Fruit fly (Drosophila melanogaster) whole organism, embryonic: ENCODE results near the gene CG43731.

ENCODE experiments used
- Blimp-1 ChIP-seq: fragments of 200-800 bp; sonication (Bioruptor generic); optimal IDR thresholded peaks from 3 replicates; lab custom pipeline; 2018; ENCODE audit warnings: missing biosample characterization, missing genetic modification characterization, mild to moderate bottlenecking, moderate library complexity, missing genetic modification reagents
- CG10274 ChIP-seq: fragments of 200-800 bp; sonication (Bioruptor generic); optimal IDR thresholded peaks from 3 replicates; lab custom pipeline; 2017; ENCODE audit warnings: missing biosample characterization, mild to moderate bottlenecking, missing genetic modification characterization
- CG10979 ChIP-seq: fragments of 200-800 bp; sonication (Bioruptor generic); optimal IDR thresholded peaks from 2 replicates; lab custom pipeline; 2018; ENCODE audit warnings: missing biosample characterization, mild to moderate bottlenecking, missing genetic modification characterization, moderate library complexity
- CG11247 ChIP-seq: fragments of 200-800 bp; sonication (Bioruptor generic); IDR thresholded peaks from 2 replicates; pipeline ENCODE4 v1.3.6; 2022; ENCODE audit warnings: missing biosample characterization, missing genetic modification characterization
- CG1233 ChIP-seq: fragments of 200-800 bp; sonication (Bioruptor generic); optimal IDR thresholded peaks from 4 replicates; lab custom pipeline; 2018; ENCODE audit warnings: missing biosample characterization, mild to moderate bottlenecking, missing genetic modification characterization
- CG13775 ChIP-seq: fragments of 200-800 bp; sonication (Bioruptor generic); optimal IDR thresholded peaks from 3 replicates; lab custom pipeline; 2017; ENCODE audit warnings: missing biosample characterization, mild to moderate bottlenecking, missing genetic modification characterization
- CG14014 ChIP-seq: fragments of 200-800 bp; sonication (Bioruptor generic); IDR thresholded peaks from 2 replicates; pipeline ENCODE4 v1.3.6; 2022; ENCODE audit warnings: missing biosample characterization, missing genetic modification characterization
- CG14441 ChIP-seq: fragments of 200-800 bp; sonication (Bioruptor generic); IDR thresholded peaks from 2 replicates; pipeline ENCODE4 v1.3.6; 2022; ENCODE audit warnings: missing biosample characterization, missing genetic modification characterization
- CG15073 ChIP-seq: fragments of 200-800 bp; sonication (Bioruptor generic); optimal IDR thresholded peaks from 2 replicates; lab custom pipeline; 2016; ENCODE audit warnings: missing biosample characterization, missing genetic modification characterization
- CG15269 ChIP-seq: fragments of 200-800 bp; sonication (Bioruptor generic); optimal IDR thresholded peaks from 2 replicates; lab custom pipeline; 2018; ENCODE audit warnings: missing biosample characterization, mild to moderate bottlenecking, missing genetic modification characterization, moderate library complexity
- CG17361 ChIP-seq: fragments of 200-800 bp; sonication (Bioruptor generic); IDR thresholded peaks from 3 replicates; pipeline ENCODE4 v1.3.6; 2022; ENCODE audit warnings: missing biosample characterization, missing genetic modification characterization
- CG18262 ChIP-seq: fragments of 200-800 bp; optimal IDR thresholded peaks from 3 replicates; lab custom pipeline; 2019; ENCODE audit warnings: missing biosample characterization, mild to moderate bottlenecking, missing genetic modification characterization, moderate library complexity
- CG2120 ChIP-seq: fragments of 200-800 bp; sonication (Bioruptor generic); optimal IDR thresholded peaks from 3 replicates; lab custom pipeline; 2016; ENCODE audit warnings: missing biosample characterization, missing genetic modification characterization
- CG2875 ChIP-seq: fragments of 200-800 bp; sonication (Bioruptor generic); optimal IDR thresholded peaks from 2 replicates; lab custom pipeline; 2017; ENCODE audit warnings: missing biosample characterization, mild to moderate bottlenecking, missing genetic modification characterization, missing genetic modification reagents
- CG31441 ChIP-seq: fragments of 200-800 bp; sonication (Bioruptor generic); IDR thresholded peaks from 2 replicates; pipeline ENCODE4 v1.3.6; 2022; ENCODE audit warnings: missing biosample characterization, missing genetic modification characterization
- CG32532 ChIP-seq: fragments of 200-800 bp; sonication (Bioruptor generic); IDR thresholded peaks from 2 replicates; pipeline ENCODE4 v1.3.6; 2022; ENCODE audit warnings: missing biosample characterization, missing genetic modification characterization
- CG34422 ChIP-seq: fragments of 200-800 bp; sonication (Bioruptor generic); IDR thresholded peaks from 3 replicates; pipeline ENCODE4 v1.3.6; 2022; ENCODE audit warnings: missing biosample characterization, missing genetic modification characterization
- CG43689 ChIP-seq: fragments of 200-800 bp; sonication (Bioruptor generic); IDR thresholded peaks from 2 replicates; pipeline ENCODE4 v1.3.6; 2022; ENCODE audit warnings: missing biosample characterization, missing genetic modification characterization
- CG4424 ChIP-seq: fragments of 200-800 bp; sonication (Bioruptor generic); optimal IDR thresholded peaks from 3 replicates; lab custom pipeline; 2016; ENCODE audit warnings: missing biosample characterization, missing genetic modification characterization
- CoRest ChIP-seq: fragments of 200-800 bp; sonication (Bioruptor generic); optimal IDR thresholded peaks from 3 replicates; lab custom pipeline; 2018; ENCODE audit warnings: missing biosample characterization, mild to moderate bottlenecking, missing genetic modification characterization, moderate library complexity
- D ChIP-seq, 2 experiments: fragments of 200-800 bp in 1 of 2; fragments of >200 bp in 1 of 2; sonication (Bioruptor generic) in 1 of 2; optimal IDR thresholded peaks; 2 replicates in 1 of 2; 3 replicates in 1 of 2; lab custom pipeline; 2017; ENCODE audit warnings: mild to moderate bottlenecking in 1 of 2, missing biosample characterization in 1 of 2, missing genetic modification characterization in 1 of 2, missing genetic modification reagents in 1 of 2
- Dad ChIP-seq: fragments of 200-800 bp; sonication (Bioruptor generic); optimal IDR thresholded peaks from 3 replicates; lab custom pipeline; 2016; ENCODE audit warnings: missing biosample characterization, missing genetic modification characterization
- Dfd ChIP-seq, 2 experiments: fragments of >200 bp; optimal IDR thresholded peaks; 2 replicates each; lab custom pipeline; 2017; ENCODE audit warnings: missing biosample characterization in 2 of 2, missing genetic modification characterization in 2 of 2
- HHEX ChIP-seq: fragments of 200-800 bp; sonication (Bioruptor generic); optimal IDR thresholded peaks from 3 replicates; lab custom pipeline; 2017; ENCODE audit warnings: missing biosample characterization, mild to moderate bottlenecking, missing genetic modification characterization, missing genetic modification reagents
- Hr3 ChIP-seq: fragments of 200-800 bp; sonication (Bioruptor generic); optimal IDR thresholded peaks from 3 replicates; lab custom pipeline; 2016; ENCODE audit warnings: missing biosample characterization, missing genetic modification characterization
- Jarid2 ChIP-seq: fragments of 200-800 bp; sonication (Bioruptor generic); optimal IDR thresholded peaks from 3 replicates; lab custom pipeline; 2017; ENCODE audit warnings: mild to moderate bottlenecking, missing biosample characterization, missing genetic modification reagents, missing genetic modification characterization
- Med ChIP-seq: fragments of 200-800 bp; sonication (Bioruptor generic); peaks from one replicate; lab custom pipeline; 2016; ENCODE audit warnings: missing biosample characterization, missing genetic modification characterization, mild to moderate bottlenecking, inconsistent platforms, moderate library complexity
- NFAT ChIP-seq: fragments of 200-800 bp; sonication (Bioruptor generic); IDR thresholded peaks from 2 replicates; pipeline ENCODE4 v1.3.6; 2022; ENCODE audit warnings: missing biosample characterization, missing genetic modification characterization
- TFAM ChIP-seq: fragments of 200-800 bp; sonication (Bioruptor generic); optimal IDR thresholded peaks from 2 replicates; lab custom pipeline; 2017; ENCODE audit warnings: missing biosample characterization, missing genetic modification characterization, inconsistent platforms
- Trl ChIP-seq, 3 experiments: fragments of >200 bp in 2 of 3; fragments of 200-800 bp in 1 of 3; sonication (Bioruptor generic) in 1 of 3; optimal IDR thresholded peaks; 2 replicates in 1 of 3; 3 replicates in 2 of 3; lab custom pipeline; 2016 to 2017; ENCODE audit warnings: missing biosample characterization in 1 of 3, missing genetic modification characterization in 1 of 3
- Usf ChIP-seq: fragments of 200-800 bp; sonication (Bioruptor generic); optimal IDR thresholded peaks from 2 replicates; lab custom pipeline; 2017; ENCODE audit warnings: missing genotype, missing biosample characterization, missing genetic modification characterization
- az2 ChIP-seq: fragments of 200-800 bp; sonication (Bioruptor generic); optimal IDR thresholded peaks from 3 replicates; lab custom pipeline; 2016; ENCODE audit warnings: missing biosample characterization, missing genetic modification characterization
- bcd ChIP-seq: fragments of 200-800 bp; sonication (Bioruptor generic); optimal IDR thresholded peaks from 2 replicates; lab custom pipeline; 2017; ENCODE audit warnings: missing biosample characterization, mild to moderate bottlenecking, missing genetic modification characterization
- chinmo ChIP-seq: fragments of 200-800 bp; sonication (Bioruptor generic); IDR thresholded peaks from 4 replicates; pipeline ENCODE4 v1.3.6; 2022; ENCODE audit warnings: missing biosample characterization, missing genetic modification characterization; ENCODE audit not compliant: partially characterized antibody
- chn ChIP-seq: fragments of 200-800 bp; sonication (Bioruptor generic); optimal IDR thresholded peaks from 2 replicates; lab custom pipeline; 2016; ENCODE audit warnings: missing biosample characterization, missing genetic modification characterization
- crp ChIP-seq, 2 experiments: fragments of 200-800 bp; sonication (Bioruptor generic); optimal IDR thresholded peaks; 2 replicates in 1 of 2; 3 replicates in 1 of 2; lab custom pipeline; 2017; ENCODE audit warnings: missing biosample characterization in 2 of 2, missing genetic modification characterization in 2 of 2, mild to moderate bottlenecking in 1 of 2, moderate library complexity in 1 of 2
- eyg ChIP-seq: fragments of 200-800 bp; sonication (Bioruptor generic); optimal IDR thresholded peaks from 3 replicates; lab custom pipeline; 2016; ENCODE audit warnings: missing biosample characterization, missing genetic modification characterization
- gem ChIP-seq: fragments of 200-800 bp; sonication (Bioruptor generic); optimal IDR thresholded peaks from 2 replicates; lab custom pipeline; 2019; ENCODE audit warnings: missing biosample characterization, mild to moderate bottlenecking, missing genetic modification characterization, moderate library complexity
- gt ChIP-seq: fragments of 200-800 bp; sonication (Bioruptor generic); IDR thresholded peaks from 2 replicates; pipeline ENCODE4 v1.3.6; 2022; ENCODE audit warnings: missing biosample characterization, missing genetic modification characterization
- klu ChIP-seq: fragments of 200-800 bp; sonication (Bioruptor generic); IDR thresholded peaks from 2 replicates; pipeline ENCODE4 v1.3.6; 2022; ENCODE audit warnings: missing biosample characterization, missing genetic modification characterization
- p53 ChIP-seq: fragments of 200-800 bp; sonication (Bioruptor generic); optimal IDR thresholded peaks from 2 replicates; lab custom pipeline; 2016; ENCODE audit warnings: missing biosample characterization, missing genetic modification characterization
- pan ChIP-seq, 4 experiments: fragments of >200 bp in 3 of 4; fragments of 200-800 bp in 1 of 4; sonication (Bioruptor generic) in 1 of 4; optimal IDR thresholded peaks in 3 of 4; IDR thresholded peaks in 1 of 4; 2 replicates each; pipeline versions ENCODE4 v1.3.6 to Lab custom; 2017 to 2022; ENCODE audit warnings: missing biosample characterization in 2 of 4, missing genetic modification characterization in 2 of 4, mixed read lengths in 1 of 4
- pnt ChIP-seq: fragments of 200-800 bp; sonication (Bioruptor generic); optimal IDR thresholded peaks from 3 replicates; lab custom pipeline; 2016; ENCODE audit warnings: missing biosample characterization, missing genetic modification characterization
- psq ChIP-seq: fragments of 200-800 bp; sonication (Bioruptor generic); optimal IDR thresholded peaks from 2 replicates; lab custom pipeline; 2017; ENCODE audit warnings: missing biosample characterization, missing genetic modification characterization
- seq ChIP-seq: fragments of 200-800 bp; sonication (Bioruptor generic); IDR thresholded peaks from 2 replicates; pipeline ENCODE4 v1.3.6; 2022; ENCODE audit warnings: missing biosample characterization, missing genetic modification characterization
- sisA ChIP-seq: fragments of 200-800 bp; sonication (Bioruptor generic); IDR thresholded peaks from 2 replicates; pipeline ENCODE4 v1.3.6; 2022; ENCODE audit warnings: missing biosample characterization, missing genetic modification characterization
- sob ChIP-seq: fragments of 200-800 bp; sonication (Bioruptor generic); IDR thresholded peaks from 2 replicates; pipeline ENCODE4 v1.3.6; 2022; ENCODE audit warnings: missing biosample characterization, missing genetic modification characterization
- zen ChIP-seq: fragments of 200-800 bp; sonication (Bioruptor generic); optimal IDR thresholded peaks from 3 replicates; lab custom pipeline; 2018; ENCODE audit warnings: missing biosample characterization, mild to moderate bottlenecking, missing genetic modification characterization, moderate library complexity
- zfh1 ChIP-seq: fragments of 200-800 bp; sonication (Bioruptor generic); IDR thresholded peaks from 3 replicates; pipeline ENCODE4 v1.3.6; 2022; ENCODE audit warnings: missing biosample characterization, missing genetic modification characterization

Gene CG43731

dm6 chr2L:19120984-19121383 lies 19.1 kb downstream of the CG43731 start (continued):
- TF ChIP-seq Med: peak; percentile 65
- TF ChIP-seq Dfd (GFP tag; optimal IDR thresholded peaks at IDR 0.05; lab: Kevin White, UChicago): no peak
- TF ChIP-seq CG32532: peak; percentile 45; the same call in 1 of the 2 replicates
- TF ChIP-seq gt: no peak
- peak; percentile 54 for TF ChIP-seq CG15269 (tag; lab: Kevin White, UChicago)
- TF ChIP-seq chn (GFP tag; lab: Kevin White, UChicago): peak; percentile 40
- TF ChIP-seq p53 (GFP tag; lab: Kevin White, UChicago): no peak
- TF ChIP-seq gem: no peak
- TF ChIP-seq Dad (GFP tag; lab: Kevin White, UChicago): peak; percentile 17
- peak; percentile 51 for TF ChIP-seq bcd
- peak; percentile 32 for TF ChIP-seq CG2875 (GFP tag; lab: Kevin White, UChicago)
- TF ChIP-seq eyg (GFP tag; lab: Kevin White, UChicago): peak; percentile 22
- peak; percentile 28 for TF ChIP-seq CG1233 (GFP tag; lab: Kevin White, UChicago)
- TF ChIP-seq psq (GFP tag; lab: Kevin White, UChicago): no peak
- TF ChIP-seq TFAM (GFP tag; lab: Kevin White, UChicago): no peak
- TF ChIP-seq CG2120 (GFP tag; lab: Kevin White, UChicago): peak; percentile 59
- peak; percentile 2 for TF ChIP-seq Usf (GFP tag; lab: Kevin White, UChicago)
- TF ChIP-seq CG10979 (tag; lab: Kevin White, UChicago): peak; percentile 29
- peak; percentile 19 for TF ChIP-seq Hr3
- TF ChIP-seq HHEX: peak; percentile 34
- TF ChIP-seq klu (GFP tag; lab: Robert Waterston, UW): no peak
- TF ChIP-seq CG43689: no peak
- TF ChIP-seq pan (optimal IDR thresholded peaks at IDR 0.05; lab: Kevin White, UChicago): no peak
- peak in 1 of 2 experiments; percentile 37 for TF ChIP-seq pan (GFP tag; optimal IDR thresholded peaks at IDR 0.05 in 1 of 2, IDR thresholded peaks at IDR 0.05 in 1 of 2)
- TF ChIP-seq CoRest (tag; lab: Kevin White, UChicago): peak; percentile 55
- no peak for TF ChIP-seq crp (GFP tag; optimal IDR thresholded peaks at IDR 0.05; lab: Kevin White, UChicago)
- TF ChIP-seq zen (tag; lab: Kevin White, UChicago): no peak
- TF ChIP-seq CG15073 (GFP tag; lab: Kevin White, UChicago): no peak
- peak; percentile 52 for TF ChIP-seq CG18262 (tag; lab: Kevin White, UChicago)
- no peak for TF ChIP-seq Trl (optimal IDR thresholded peaks at IDR 0.05; lab: Kevin White, UChicago)
- no peak for TF ChIP-seq Trl (GFP tag; optimal IDR thresholded peaks at IDR 0.05; lab: Kevin White, UChicago)
- TF ChIP-seq CG11247 (GFP tag; lab: Robert Waterston, UW): 0 out of 2 replicates have a peak, but pooled peaks have one; percentile 14
- TF ChIP-seq CG17361 (GFP tag; lab: Robert Waterston, UW): peak; percentile 68
- no peak for TF ChIP-seq D (optimal IDR thresholded peaks at IDR 0.05; lab: Kevin White, UChicago)
- TF ChIP-seq D (GFP tag; optimal IDR thresholded peaks at IDR 0.05; lab: Kevin White, UChicago): peak; percentile 13
- peak; percentile 1 for TF ChIP-seq az2 (GFP tag; lab: Kevin White, UChicago)
- TF ChIP-seq CG13775 (GFP tag; lab: Kevin White, UChicago): peak; percentile 12
- 0 out of 2 replicates have a peak, but pooled peaks have one; percentile 46 for TF ChIP-seq sob (GFP tag; lab: Robert Waterston, UW)
- TF ChIP-seq Blimp-1 (GFP tag; lab: Kevin White, UChicago): peak; percentile 48
- TF ChIP-seq NFAT (GFP tag; lab: Robert Waterston, UW): no peak
- no peak for TF ChIP-seq CG14014 (GFP tag; lab: Robert Waterston, UW)
- TF ChIP-seq sisA: 0 out of 2 replicates have a peak, but pooled peaks have one; percentile 9
- TF ChIP-seq chinmo (GFP tag; lab: Robert Waterston, UW): no peak
- peak; percentile 38; the same call in 1 of the 3 replicates for TF ChIP-seq CG34422 (GFP tag; lab: Robert Waterston, UW)
- peak; percentile 13 for TF ChIP-seq Jarid2 (GFP tag; lab: Kevin White, UChicago)
- peak; percentile 26; the same call in 1 of the 2 replicates for TF ChIP-seq seq (GFP tag; lab: Robert Waterston, UW)
- TF ChIP-seq zfh1 (GFP tag; lab: Robert Waterston, UW): no peak
- peak; percentile 3 for TF ChIP-seq CG10274 (GFP tag; lab: Kevin White, UChicago)
- 0 out of 2 replicates have a peak, but pooled peaks have one; percentile 19 for TF ChIP-seq CG14441 (GFP tag; lab: Robert Waterston, UW)
- peak; percentile 59 for TF ChIP-seq CG31441 (GFP tag; lab: Robert Waterston, UW)
- TF ChIP-seq CG4424 (GFP tag; lab: Kevin White, UChicago): peak; percentile 53
- peak; percentile 39 for TF ChIP-seq pnt
